Worm (Caenorhabditis elegans) whole organism, L1 larva: ENCODE data around the gene ZC196.8.

Experiments
- C04F5.9 ChIP-seq: sonication (generic microtip); optimal IDR thresholded peaks from 2 replicates; lab custom pipeline; 2016; ENCODE audit warnings: missing genetic modification characterization, missing compliant biosample characterization
- aha-1 ChIP-seq: fragments of 150-350 bp; optimal IDR thresholded peaks from 2 replicates; lab custom pipeline; 2014; ENCODE audit warnings: missing biosample characterization, missing genetic modification characterization
- ceh-82 ChIP-seq, 3 experiments: fragments of 150-350 bp in 1 of 3; sonication (generic microtip) in 2 of 3; optimal IDR thresholded peaks; 2 replicates each; lab custom pipeline; 2014 to 2017; ENCODE audit warnings: missing biosample characterization in 3 of 3, missing genetic modification characterization in 3 of 3
- dsc-1 ChIP-seq: sonication (generic microtip); optimal IDR thresholded peaks from 2 replicates; lab custom pipeline; 2016; ENCODE audit warnings: mild to moderate bottlenecking, missing genetic modification characterization, missing compliant biosample characterization
- egl-13 ChIP-seq: sonication (generic microtip); optimal IDR thresholded peaks from 2 replicates; lab custom pipeline; 2016; ENCODE audit warnings: missing genotype, missing genetic modification reagents, missing genetic modification characterization, missing compliant biosample characterization
- elt-2 ChIP-seq: sonication (generic microtip); optimal IDR thresholded peaks from 2 replicates; lab custom pipeline; 2016; ENCODE audit warnings: missing genetic modification characterization, mild to moderate bottlenecking, inconsistent platforms, missing compliant biosample characterization, missing genetic modification reagents
- ets-5 ChIP-seq: fragments of 200-800 bp; sonication (Bioruptor generic); IDR thresholded peaks from 2 replicates; pipeline ENCODE4 v1.3.6; 2022; ENCODE audit warnings: missing genetic modification characterization, missing compliant biosample characterization
- grh-1 ChIP-seq: fragments of 200-800 bp; sonication (Bioruptor generic); IDR thresholded peaks from 2 replicates; pipeline ENCODE4 v1.3.6; 2022; ENCODE audit warnings: missing genetic modification reagents, missing genetic modification characterization, missing compliant biosample characterization
- hlh-17 ChIP-seq: fragments of 200-800 bp; sonication (Bioruptor generic); optimal IDR thresholded peaks from 2 replicates; lab custom pipeline; 2018; ENCODE audit warnings: missing genetic modification characterization, mild to moderate bottlenecking, missing compliant biosample characterization, moderate library complexity, borderline replicate concordance
- hlh-4 ChIP-seq: sonication (generic microtip); optimal IDR thresholded peaks from 2 replicates; lab custom pipeline; 2016; ENCODE audit warnings: mild to moderate bottlenecking, missing genetic modification characterization, missing compliant biosample characterization
- hpl-2 ChIP-seq: fragments of 150-350 bp; optimal IDR thresholded peaks from 2 replicates; lab custom pipeline; 2014; ENCODE audit warnings: missing biosample characterization, missing genetic modification reagents, missing genetic modification characterization
- irx-1 ChIP-seq: sonication (generic microtip); optimal IDR thresholded peaks from 2 replicates; lab custom pipeline; 2016; ENCODE audit warnings: missing genetic modification characterization, missing compliant biosample characterization
- isw-1 ChIP-seq: fragments of 200-800 bp; sonication (Bioruptor generic); IDR thresholded peaks from 2 replicates; pipeline ENCODE4 v1.3.6; 2022; ENCODE audit warnings: missing genetic modification characterization, missing compliant biosample characterization
- jun-1 ChIP-seq: fragments of 150-350 bp; optimal IDR thresholded peaks from 2 replicates; lab custom pipeline; 2014; ENCODE audit warnings: missing biosample characterization, missing genetic modification reagents, missing genetic modification characterization
- lin-13 ChIP-seq: fragments of 150-350 bp; optimal IDR thresholded peaks from 2 replicates; lab custom pipeline; 2014; ENCODE audit warnings: missing biosample characterization, missing genetic modification reagents, missing genetic modification characterization
- lin-15B ChIP-seq: fragments of 150-350 bp; sonication (generic microtip); optimal IDR thresholded peaks from 3 replicates; lab custom pipeline; 2014; ENCODE audit warnings: missing biosample characterization, missing genetic modification characterization
- lin-35 ChIP-seq, 2 experiments: fragments of 150-350 bp; optimal IDR thresholded peaks; 2 replicates each; lab custom pipeline; 2014; ENCODE audit warnings: missing biosample characterization in 2 of 2, missing genetic modification characterization in 2 of 2, missing genetic modification reagents in 2 of 2
- lir-3 ChIP-seq: sonication (generic microtip); optimal IDR thresholded peaks from 2 replicates; lab custom pipeline; 2016; ENCODE audit warnings: mild to moderate bottlenecking, missing genetic modification characterization, moderate library complexity, missing compliant biosample characterization; ENCODE audit not compliant: poor library complexity
- mab-9 ChIP-seq: fragments of 200-800 bp; sonication (Bioruptor generic); IDR thresholded peaks from 2 replicates; pipeline ENCODE4 v1.3.6; 2022; ENCODE audit warnings: missing genetic modification reagents, missing genetic modification characterization, missing compliant biosample characterization
- mdl-1 ChIP-seq, 2 experiments: fragments of 150-350 bp; optimal IDR thresholded peaks; 2 replicates each; lab custom pipeline; 2014 to 2017; ENCODE audit warnings: missing biosample characterization in 2 of 2, missing genetic modification characterization in 2 of 2, inconsistent platforms in 1 of 2
- nhr-19 ChIP-seq: fragments of 200-800 bp; sonication (Bioruptor generic); conservative IDR thresholded peaks from 2 replicates; pipeline ENCODE4 v1.3.6; 2022; ENCODE audit warnings: missing genetic modification characterization, missing compliant biosample characterization
- nhr-77 ChIP-seq: fragments of 150-350 bp; optimal IDR thresholded peaks from 2 replicates; lab custom pipeline; 2014; ENCODE audit warnings: missing biosample characterization, missing genetic modification characterization
- nhr-84 ChIP-seq: sonication (generic microtip); optimal IDR thresholded peaks from 2 replicates; lab custom pipeline; 2017; ENCODE audit warnings: missing biosample characterization, missing genetic modification characterization
- nhr-85 ChIP-seq: sonication (generic microtip); peaks from one replicate; lab custom pipeline; 2016; ENCODE audit warnings: missing genetic modification characterization, inconsistent platforms, missing compliant biosample characterization
- nhr-90 ChIP-seq: sonication (generic microtip); optimal IDR thresholded peaks from 2 replicates; lab custom pipeline; 2016; ENCODE audit warnings: mild to moderate bottlenecking, missing genetic modification characterization, missing compliant biosample characterization; ENCODE audit not compliant: poor library complexity
- rnt-1 ChIP-seq: sonication (generic microtip); optimal IDR thresholded peaks from 2 replicates; lab custom pipeline; 2016; ENCODE audit warnings: mild to moderate bottlenecking, missing genetic modification characterization, moderate library complexity, missing compliant biosample characterization
- sup-37 ChIP-seq: fragments of 200-800 bp; sonication (Bioruptor generic); optimal IDR thresholded peaks from 2 replicates; lab custom pipeline; 2018; ENCODE audit warnings: mild to moderate bottlenecking, missing genetic modification characterization, missing compliant biosample characterization
- unc-62 ChIP-seq: fragments of 150-350 bp; optimal IDR thresholded peaks from 2 replicates; lab custom pipeline; 2014; ENCODE audit warnings: missing biosample characterization, missing genetic modification reagents, missing genetic modification characterization
- unc-86 ChIP-seq: sonication (generic microtip); optimal IDR thresholded peaks from 2 replicates; lab custom pipeline; 2016; ENCODE audit warnings: missing genetic modification characterization, missing compliant biosample characterization
- unc-98 ChIP-seq: fragments of 200-800 bp; sonication (Bioruptor generic); IDR thresholded peaks from 2 replicates; pipeline ENCODE4 v1.3.6; 2022; ENCODE audit warnings: missing genetic modification characterization, missing compliant biosample characterization
- xbp-1 ChIP-seq: sonication (generic microtip); optimal IDR thresholded peaks from 2 replicates; lab custom pipeline; 2016; ENCODE audit warnings: missing genetic modification characterization, missing compliant biosample characterization
- ztf-11 ChIP-seq, 2 experiments: sonication (generic microtip); optimal IDR thresholded peaks; 2 replicates each; lab custom pipeline; 2016 to 2017; ENCODE audit warnings: missing genetic modification characterization in 2 of 2, missing biosample characterization in 1 of 2, missing compliant biosample characterization in 1 of 2

The ZC196.8 gene

ce11 chrV:8736369-8736768, 14.3 kb upstream of the ZC196.8 start, which contains the start of gene ZC196.3:
Gene ZC196.3 (plus strand): TSS chrV:8736669.
- TF ChIP-seq nhr-84 (tag; lab: Kevin White, UChicago) (no peak), unc-98 (GFP tag; lab: Robert Waterston, UW) (no peak), unc-62 (no peak), nhr-90 (tag; lab: Kevin White, UChicago) (no peak), aha-1 (tag; lab: Kevin White, UChicago) (no peak), nhr-19 (GFP tag; lab: Robert Waterston, UW) (no peak), hlh-17 (GFP tag; lab: Kevin White, UChicago) (no peak), irx-1 (no peak), rnt-1 (tag; lab: Kevin White, UChicago) (no peak), lin-15B (tag; lab: Kevin White, UChicago) (no peak), unc-86 (tag; lab: Kevin White, UChicago) (no peak), jun-1 (tag; lab: Kevin White, UChicago) (no peak), ztf-11 (tag; optimal IDR thresholded peaks at IDR 0.05; lab: Kevin White, UChicago) (no peak), ets-5 (no peak), lin-35 (GFP tag; optimal IDR thresholded peaks at IDR 0.05; lab: Kevin White, UChicago) (no peak), lir-3 (tag; lab: Kevin White, UChicago) (no peak), isw-1 (no peak)
- TF ChIP-seq, all 84 proteins: peak for 0

DNA sequence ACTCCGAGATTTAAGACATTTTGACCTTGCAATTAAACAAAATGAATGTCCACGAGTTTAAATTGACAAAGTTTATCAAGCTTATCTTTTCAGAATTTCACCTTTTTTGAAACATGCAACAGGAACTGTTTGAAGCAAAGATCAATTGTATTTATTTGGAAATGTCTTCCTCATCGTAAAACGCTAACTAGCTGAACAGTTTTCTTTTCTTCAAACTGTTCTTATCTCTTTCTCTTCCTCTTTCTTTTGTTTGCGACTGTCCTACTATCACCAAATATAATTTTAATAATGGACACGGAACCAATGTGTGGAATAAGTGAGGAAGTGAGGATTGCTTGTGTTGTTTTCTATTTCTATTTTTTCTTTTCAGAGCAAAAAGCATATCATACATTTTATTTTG, 10.9 kb upstream of the ZC196.8 start, which contains the start of gene ZC196.4:
Gene ZC196.4 (plus strand): TSS at position 173 of the 400 bp plus-strand sequence.
- no peak for TF ChIP-seq nhr-85 (tag; lab: Kevin White, UChicago)
- TF ChIP-seq elt-2 (tag; lab: Kevin White, UChicago), result peak; percentile 36

DNA sequence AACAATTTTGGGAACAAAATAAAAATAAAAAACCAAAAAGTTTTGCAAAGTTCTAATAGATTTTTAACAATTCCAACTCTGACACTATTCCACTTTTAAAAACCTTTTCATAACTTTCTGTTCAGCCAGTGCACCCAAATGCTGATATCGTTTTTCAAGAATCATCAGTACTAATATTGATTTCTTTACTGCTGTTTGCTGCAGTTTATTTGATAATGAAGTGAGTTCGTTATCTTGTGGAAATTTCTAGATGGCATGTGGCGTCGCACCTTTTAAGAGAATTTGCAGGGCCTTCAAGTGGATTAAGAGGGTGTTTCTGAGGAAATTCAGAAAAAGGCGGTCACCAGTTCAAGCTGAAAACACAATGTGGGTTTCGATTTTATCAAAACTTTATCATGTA, 8.9 kb upstream of the ZC196.8 start:
- TF ChIP-seq lin-13 (GFP tag; lab: Kevin White, UChicago) (no peak), egl-13 (tag; lab: Kevin White, UChicago) (no peak), lir-3 (tag; lab: Kevin White, UChicago) (no peak), nhr-77 (tag; lab: Kevin White, UChicago) (no peak), elt-2 (tag; lab: Kevin White, UChicago) (peak; percentile 21)

DNA sequence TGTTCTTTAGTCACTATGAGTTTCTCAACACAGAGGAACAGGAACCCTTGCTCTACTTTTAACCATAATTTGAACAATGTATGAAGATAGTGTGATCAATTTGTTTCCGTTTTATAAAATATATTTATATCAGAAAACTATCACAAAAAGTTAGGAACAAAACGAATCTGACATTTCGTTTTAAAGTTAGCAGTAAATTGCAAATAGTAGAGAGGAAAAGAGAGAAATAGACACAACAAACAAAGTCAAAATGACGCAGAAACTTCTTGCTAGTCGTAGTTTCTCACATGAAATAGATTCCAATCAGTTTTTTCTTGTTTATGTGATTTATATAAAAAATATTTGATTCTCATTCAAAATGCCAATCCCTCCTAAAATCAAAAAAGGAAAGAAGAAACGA, 7.0 kb upstream of the ZC196.8 start, which contains the start of gene ZC196.5:
Gene ZC196.5 (plus strand): TSS at position 301 of the 400 bp plus-strand sequence.
- no peak for TF ChIP-seq lin-13 (GFP tag; lab: Kevin White, UChicago)
- TF ChIP-seq sup-37, result no peak
- TF ChIP-seq grh-1 (GFP tag; lab: Robert Waterston, UW), result no peak
- TF ChIP-seq ets-5, result no peak
- TF ChIP-seq hpl-2 (GFP tag; lab: Kevin White, UChicago), result no peak
- TF ChIP-seq C04F5.9, result no peak
- TF ChIP-seq xbp-1 (tag; lab: Kevin White, UChicago), result no peak
- no peak for TF ChIP-seq ceh-82 (tag; optimal IDR thresholded peaks at IDR 0.05; lab: Kevin White, UChicago)
- no peak for TF ChIP-seq nhr-85 (tag; lab: Kevin White, UChicago)
- TF ChIP-seq jun-1 (tag; lab: Kevin White, UChicago), result no peak
- no peak for TF ChIP-seq dsc-1 (tag; lab: Kevin White, UChicago)
- TF ChIP-seq mdl-1 (tag; optimal IDR thresholded peaks at IDR 0.05; lab: Kevin White, UChicago), result no peak
- TF ChIP-seq hlh-4 (tag; lab: Kevin White, UChicago), result no peak

DNA sequence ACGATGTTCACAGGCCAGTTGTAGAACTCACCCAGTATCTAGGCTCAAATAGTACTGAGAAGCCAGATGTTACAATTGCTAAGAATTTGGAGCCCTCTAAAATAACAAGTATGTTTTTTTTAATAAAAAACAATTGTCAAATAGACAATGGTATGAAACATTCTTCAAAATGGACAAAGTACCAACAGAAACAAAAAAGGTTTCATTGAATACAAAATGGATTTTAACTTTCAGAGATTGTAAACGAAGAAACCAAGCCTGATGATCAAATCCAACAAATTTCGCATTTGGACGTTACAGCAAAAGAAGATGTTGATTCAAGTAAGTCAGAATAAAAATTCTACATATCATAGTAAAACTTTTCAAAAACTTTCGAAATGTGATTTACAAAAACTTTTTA, 5.0 kb upstream of the ZC196.8 start, which contains the start of gene ZC196.9:
Gene ZC196.9 (minus strand): TSS at position 101 of the 400 bp plus-strand sequence.
- no peak for TF ChIP-seq mab-9 (GFP tag; lab: Robert Waterston, UW)
